Worm (Caenorhabditis elegans) whole organism, L4 larva: Measurements from ENCODE around the gene F41E6.12.
A peak's percentile ranks its signal among the peaks of the same experiment; 100 is the strongest.

Source experiments
- F10B5.3 ChIP-seq: sonication (generic microtip); optimal IDR thresholded peaks from 2 replicates; lab custom pipeline; 2016; ENCODE audit warnings: mild to moderate bottlenecking, missing genetic modification characterization, missing compliant biosample characterization
- Y105C5A.15 ChIP-seq: fragments of 200-800 bp; sonication (Bioruptor generic); IDR thresholded peaks from 2 replicates; pipeline ENCODE4 v1.3.6; 2022; ENCODE audit warnings: missing genetic modification characterization, missing compliant biosample characterization
- Y48G9A.11 ChIP-seq: fragments of 200-800 bp; sonication (Bioruptor generic); IDR thresholded peaks from 2 replicates; pipeline ENCODE4 v1.3.6; 2022; ENCODE audit warnings: missing genetic modification reagents, missing genetic modification characterization, missing compliant biosample characterization
- ZK337.2 ChIP-seq: fragments of 200-800 bp; sonication (Bioruptor generic); IDR thresholded peaks from 2 replicates; pipeline ENCODE4 v1.3.6; 2022; ENCODE audit warnings: missing genetic modification reagents, missing genetic modification characterization, missing compliant biosample characterization
- ama-1 ChIP-seq: fragments of 150-350 bp; optimal IDR thresholded peaks from 2 replicates; lab custom pipeline; 2014; ENCODE audit warnings: inconsistent platforms, mixed read lengths
- arid-1 ChIP-seq: fragments of 200-800 bp; sonication (Bioruptor generic); conservative IDR thresholded peaks from 2 replicates; pipeline ENCODE4 v1.3.6; 2022; ENCODE audit warnings: missing genetic modification reagents, missing genetic modification characterization, missing compliant biosample characterization
- cey-2 ChIP-seq: sonication (generic microtip); optimal IDR thresholded peaks from 3 replicates; lab custom pipeline; 2017; ENCODE audit warnings: missing genetic modification characterization, mild to moderate bottlenecking, missing compliant biosample characterization, antibody characterized with exemption, borderline replicate concordance; ENCODE audit not compliant: insufficient read depth
- daf-12 ChIP-seq: fragments of 150-350 bp; optimal IDR thresholded peaks from 2 replicates; lab custom pipeline; 2014; ENCODE audit warnings: missing biosample characterization, missing genetic modification reagents, missing genetic modification characterization
- daf-16 ChIP-seq, 3 experiments: sonication (generic microtip); optimal IDR thresholded peaks; 2 replicates each; lab custom pipeline; 2016 to 2017; ENCODE audit warnings: missing genetic modification characterization in 3 of 3, missing genetic modification reagents in 3 of 3, mild to moderate bottlenecking in 2 of 3, missing compliant biosample characterization in 2 of 3, missing biosample characterization in 1 of 3, moderate library complexity in 1 of 3
- dmd-6 ChIP-seq: fragments of 200-800 bp; sonication (Bioruptor generic); IDR thresholded peaks from 2 replicates; pipeline ENCODE4 v1.3.6; 2022; ENCODE audit warnings: missing genetic modification reagents, missing genetic modification characterization, missing compliant biosample characterization
- duxl-1 ChIP-seq: sonication (generic microtip); optimal IDR thresholded peaks from 2 replicates; lab custom pipeline; 2016; ENCODE audit warnings: mild to moderate bottlenecking, missing genetic modification characterization, moderate library complexity, missing compliant biosample characterization; ENCODE audit not compliant: poor library complexity
- egl-27 ChIP-seq: sonication (generic microtip); optimal IDR thresholded peaks from 3 replicates; lab custom pipeline; 2017; ENCODE audit warnings: missing biosample characterization, missing genetic modification reagents, missing genetic modification characterization
- egl-43 ChIP-seq: fragments of 200-800 bp; sonication (Bioruptor generic); IDR thresholded peaks from 2 replicates; pipeline ENCODE4 v1.3.6; 2022; ENCODE audit warnings: missing genetic modification reagents, missing genetic modification characterization, missing compliant biosample characterization
- fos-1 ChIP-seq: fragments of 150-350 bp; optimal IDR thresholded peaks from 2 replicates; lab custom pipeline; 2014; ENCODE audit warnings: missing biosample characterization, missing genetic modification characterization
- hif-1 ChIP-seq, 2 experiments: sonication (generic microtip); optimal IDR thresholded peaks; 2 replicates each; lab custom pipeline; 2016 to 2017; ENCODE audit warnings: missing compliant biosample characterization in 2 of 2, missing genetic modification characterization in 2 of 2, missing genetic modification reagents in 2 of 2, missing genotype in 2 of 2, mild to moderate bottlenecking in 1 of 2
- hlh-11 ChIP-seq: fragments of 200-800 bp; sonication (Bioruptor generic); optimal IDR thresholded peaks from 2 replicates; lab custom pipeline; 2018; ENCODE audit warnings: mild to moderate bottlenecking, missing genetic modification characterization, missing compliant biosample characterization
- hlh-30 ChIP-seq: sonication (generic microtip); optimal IDR thresholded peaks from 2 replicates; lab custom pipeline; 2017; ENCODE audit warnings: antibody characterized with exemption, mild to moderate bottlenecking, missing genetic modification characterization, missing compliant biosample characterization; ENCODE audit not compliant: insufficient read depth
- hmg-1.1 ChIP-seq: fragments of 200-800 bp; sonication (Bioruptor generic); IDR thresholded peaks from 2 replicates; pipeline ENCODE4 v1.3.6; 2022; ENCODE audit warnings: missing genetic modification reagents, missing genetic modification characterization, missing compliant biosample characterization
- lim-7 ChIP-seq: fragments of 200-800 bp; sonication (Bioruptor generic); IDR thresholded peaks from 2 replicates; pipeline ENCODE4 v1.3.6; 2022; ENCODE audit warnings: missing genetic modification characterization, missing compliant biosample characterization
- lin-1 ChIP-seq: fragments of 200-800 bp; sonication (Bioruptor generic); IDR thresholded peaks from 2 replicates; pipeline ENCODE4 v1.3.6; 2022; ENCODE audit warnings: missing genetic modification reagents, missing genetic modification characterization, missing compliant biosample characterization
- lin-15B ChIP-seq: fragments of 150-350 bp; sonication (generic microtip); optimal IDR thresholded peaks from 3 replicates; lab custom pipeline; 2014; ENCODE audit warnings: missing biosample characterization, missing genetic modification characterization
- lin-39 ChIP-seq: fragments of 150-350 bp; optimal IDR thresholded peaks from 2 replicates; lab custom pipeline; 2014; ENCODE audit warnings: missing biosample characterization, missing genetic modification reagents, missing genetic modification characterization
- lsy-2 ChIP-seq, 2 experiments: fragments of 150-350 bp in 1 of 2; sonication (generic microtip) in 1 of 2; optimal IDR thresholded peaks; 2 replicates each; lab custom pipeline; 2014 to 2017; ENCODE audit warnings: missing biosample characterization in 2 of 2, missing genetic modification characterization in 2 of 2
- madf-5 ChIP-seq, 2 experiments: fragments of 200-800 bp; sonication (Bioruptor generic); IDR thresholded peaks; 2 replicates each; pipeline ENCODE4 v1.3.6; 2022; ENCODE audit warnings: missing compliant biosample characterization in 2 of 2, missing genetic modification characterization in 2 of 2
- mdl-1 ChIP-seq, 2 experiments: fragments of 150-350 bp in 1 of 2; sonication (generic microtip) in 1 of 2; optimal IDR thresholded peaks; 2 replicates each; lab custom pipeline; 2014 to 2017; ENCODE audit warnings: missing biosample characterization in 2 of 2, missing genetic modification characterization in 2 of 2
- mep-1 ChIP-seq: fragments of 150-350 bp; sonication (generic microtip); optimal IDR thresholded peaks from 3 replicates; lab custom pipeline; 2014; ENCODE audit warnings: missing biosample characterization, missing genetic modification characterization
- mes-2 ChIP-seq: sonication (generic microtip); optimal IDR thresholded peaks from 2 replicates; lab custom pipeline; 2016; ENCODE audit warnings: missing genotype, mild to moderate bottlenecking, missing genetic modification characterization, missing compliant biosample characterization; ENCODE audit not compliant: poor library complexity, severe bottlenecking
- nhr-102 ChIP-seq: sonication (generic microtip); optimal IDR thresholded peaks from 2 replicates; lab custom pipeline; 2016; ENCODE audit warnings: mild to moderate bottlenecking, missing genetic modification characterization, moderate library complexity, missing compliant biosample characterization
- nhr-25 ChIP-seq: sonication (generic microtip); optimal IDR thresholded peaks from 2 replicates; lab custom pipeline; 2017; ENCODE audit warnings: missing genetic modification characterization, mild to moderate bottlenecking, missing compliant biosample characterization, antibody characterized with exemption, moderate library complexity, borderline replicate concordance; ENCODE audit not compliant: insufficient read depth
- nhr-28 ChIP-seq: fragments of 150-350 bp; optimal IDR thresholded peaks from 2 replicates; lab custom pipeline; 2014; ENCODE audit warnings: missing biosample characterization, missing genetic modification characterization
- nhr-41 ChIP-seq: fragments of 200-800 bp; sonication (Bioruptor generic); IDR thresholded peaks from 2 replicates; pipeline ENCODE4 v1.3.6; 2022; ENCODE audit warnings: missing genetic modification reagents, missing genetic modification characterization, missing compliant biosample characterization
- nhr-48 ChIP-seq: sonication (generic microtip); optimal IDR thresholded peaks from 2 replicates; lab custom pipeline; 2016; ENCODE audit warnings: mild to moderate bottlenecking, missing genetic modification characterization, missing compliant biosample characterization
- pha-4 ChIP-seq, 2 experiments: fragments of 150-350 bp in 1 of 2; fragments of 200-800 bp in 1 of 2; sonication (Bioruptor generic) in 1 of 2; IDR thresholded peaks in 1 of 2; optimal IDR thresholded peaks in 1 of 2; 2 replicates each; pipeline versions ENCODE4 v1.3.6 to Lab custom; 2014 to 2022; ENCODE audit warnings: missing genetic modification characterization in 2 of 2, missing genetic modification reagents in 2 of 2, missing biosample characterization in 1 of 2, missing compliant biosample characterization in 1 of 2
- rbr-2 ChIP-seq: sonication (generic microtip); optimal IDR thresholded peaks from 2 replicates; lab custom pipeline; 2016; ENCODE audit warnings: missing genotype, missing genetic modification characterization, missing compliant biosample characterization
- set-16 ChIP-seq: fragments of 200-800 bp; sonication (Bioruptor generic); IDR thresholded peaks from 2 replicates; pipeline ENCODE4 v1.3.6; 2022; ENCODE audit warnings: missing genetic modification reagents, missing genetic modification characterization, missing compliant biosample characterization
- snpc-4 ChIP-seq: fragments of 150-350 bp; optimal IDR thresholded peaks from 2 replicates; lab custom pipeline; 2014; ENCODE audit warnings: missing biosample characterization, missing genetic modification characterization
- unc-62 ChIP-seq, 3 experiments: fragments of 150-350 bp in 1 of 3; sonication (generic microtip); optimal IDR thresholded peaks in 2 of 3; peaks in 1 of 3; 1 replicate in 1 of 3; 2 replicates in 2 of 3; lab custom pipeline; 2014 to 2017; ENCODE audit warnings: missing biosample characterization in 3 of 3, missing genetic modification characterization in 3 of 3, missing genetic modification reagents in 3 of 3, missing genotype in 1 of 3
- ztf-11 ChIP-seq: fragments of 150-350 bp; optimal IDR thresholded peaks from 2 replicates; lab custom pipeline; 2014; ENCODE audit warnings: missing biosample characterization, missing genetic modification characterization
- ztf-7 ChIP-seq: fragments of 150-350 bp; optimal IDR thresholded peaks from 2 replicates; lab custom pipeline; 2014; ENCODE audit warnings: missing biosample characterization, missing genetic modification characterization

The F41E6.12 gene

DNA sequence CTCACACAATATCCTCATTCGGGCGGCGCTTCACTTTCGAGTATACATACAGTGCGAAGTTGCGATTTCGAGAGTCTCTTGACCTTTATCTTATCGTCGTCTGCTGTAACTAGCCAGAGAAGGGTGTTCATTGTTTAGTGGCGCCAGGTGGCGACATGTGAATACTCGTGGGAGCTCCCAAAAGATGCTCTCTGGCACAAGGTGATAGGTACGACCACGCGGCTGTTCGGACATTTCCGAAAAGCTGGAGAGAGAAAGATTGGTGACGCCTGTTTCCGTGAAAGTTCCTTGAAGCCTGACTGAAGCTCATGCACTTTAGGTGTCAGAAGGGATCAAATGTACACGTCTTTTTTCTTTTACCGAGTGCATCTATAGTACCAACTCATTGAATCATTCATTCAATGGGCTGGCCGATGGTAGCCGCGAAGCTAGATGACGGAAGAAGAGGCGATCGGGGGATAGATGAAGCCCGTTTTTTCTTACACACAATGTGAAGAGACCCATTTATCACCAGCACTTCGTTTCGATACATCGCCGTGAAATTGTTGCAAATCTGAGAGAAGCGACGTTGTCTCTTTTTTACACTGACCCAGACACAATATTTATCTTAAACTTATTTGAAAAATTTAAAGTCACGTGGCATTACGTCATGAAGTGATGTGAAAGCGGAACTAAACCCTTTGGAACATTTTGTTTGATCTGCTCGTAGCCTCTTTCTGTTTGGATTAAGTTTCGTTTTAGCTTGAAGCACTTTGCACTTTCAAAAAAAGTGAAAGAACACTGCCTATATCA is 38.5 kb upstream of the F41E6.12 start (continued):
- TF ChIP-seq unc-62 (GFP tag; optimal IDR thresholded peaks at IDR 0.05 in 1 of 2; lab: Kevin White, UChicago) (peak in 1 of 2 experiments; percentile 67), unc-62 (tag; optimal IDR thresholded peaks at IDR 0.05; lab: Kevin White, UChicago) (no peak), hlh-11 (tag; lab: Kevin White, UChicago) (peak; percentile 38), snpc-4 (tag; lab: Kevin White, UChicago) (no peak), daf-16 (GFP tag; optimal IDR thresholded peaks at IDR 0.05; lab: Kevin White, UChicago) (peak in 1 of 2 experiments; percentile 39), daf-16 (tag; optimal IDR thresholded peaks at IDR 0.05; lab: Kevin White, UChicago) (no peak)

DNA sequence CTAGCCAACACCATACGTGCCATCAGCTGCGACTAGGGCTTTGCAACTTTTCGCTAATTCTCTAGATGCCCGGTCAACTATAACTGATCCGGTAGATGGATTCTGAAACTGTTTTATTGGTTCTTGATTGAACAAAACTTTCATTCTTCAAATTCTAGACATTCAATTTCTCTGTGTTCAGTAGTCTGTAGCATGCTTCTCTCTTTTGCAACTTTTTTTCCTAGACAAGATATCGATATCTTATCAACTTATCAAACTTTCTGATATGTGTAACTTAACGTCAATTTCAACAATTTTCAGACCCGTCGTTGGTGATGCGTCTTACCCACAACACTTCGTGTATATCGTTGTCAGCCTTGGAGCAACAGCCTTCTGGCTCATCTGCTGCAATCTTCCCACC is 36.8 kb upstream of the F41E6.12 start, which contains the start of gene ZC190.4:
ZC190.4 (plus strand) TSS at position 301 of the 400 bp plus-strand sequence.
- TF ChIP-seq ama-1 (lab: Kevin White, UChicago) (no peak), lin-1 (GFP tag; lab: Robert Waterston, UW) (no peak), lin-15B (tag; lab: Kevin White, UChicago) (no peak), dmd-6 (GFP tag; lab: Robert Waterston, UW) (0 out of 2 replicates have a peak, but pooled peaks have one; percentile 9), lim-7 (GFP tag; lab: Robert Waterston, UW) (no peak)

DNA sequence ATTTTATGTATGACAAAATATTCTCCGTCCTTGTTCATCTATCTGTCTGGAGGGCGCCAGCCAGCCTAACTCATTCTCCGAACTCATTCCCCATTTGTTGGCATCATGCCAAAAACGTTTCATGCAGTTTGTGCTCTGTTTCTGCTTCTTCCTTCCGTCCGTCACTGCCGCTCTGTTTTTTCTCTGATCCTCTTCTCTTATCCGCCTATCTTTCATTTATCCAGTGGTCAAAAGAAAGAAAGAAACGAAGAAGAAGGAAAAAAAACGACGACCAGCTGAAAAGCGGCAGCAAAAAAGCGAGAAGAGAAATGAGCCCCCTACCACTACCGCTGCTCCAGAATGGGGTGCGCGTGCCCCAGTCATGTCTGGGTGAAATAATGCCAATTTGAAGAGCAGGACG is 34.1 kb upstream of the F41E6.12 start:
- TF ChIP-seq nhr-102 (tag; lab: Kevin White, UChicago) (no peak), pha-4 (GFP tag; IDR thresholded peaks at IDR 0.05; lab: Robert Waterston, UW) (no peak), pha-4 (tag; optimal IDR thresholded peaks at IDR 0.05; lab: Kevin White, UChicago) (no peak), ama-1 (lab: Kevin White, UChicago) (no peak), Y105C5A.15 (no peak), ztf-7 (tag; lab: Kevin White, UChicago) (no peak), lsy-2 (tag; optimal IDR thresholded peaks at IDR 0.05; lab: Kevin White, UChicago) (peak in 1 of 2 experiments; percentile 28), set-16 (GFP tag; lab: Robert Waterston, UW) (peak; percentile 40), nhr-28 (tag; lab: Kevin White, UChicago) (no peak), mep-1 (tag; lab: Kevin White, UChicago) (peak; percentile 17), nhr-41 (no peak), egl-43 (GFP tag; lab: Robert Waterston, UW) (0 out of 2 replicates have a peak, but pooled peaks have one; percentile 45), cey-2 (tag; lab: Kevin White, UChicago) (no peak), nhr-48 (tag; lab: Kevin White, UChicago) (peak; percentile 10), rbr-2 (peak; percentile 8), egl-27 (tag; lab: Kevin White, UChicago) (no peak), fos-1 (no peak), hlh-11 (tag; lab: Kevin White, UChicago) (peak; percentile 45), mdl-1 (tag; optimal IDR thresholded peaks at IDR 0.05; lab: Kevin White, UChicago) (peak in 1 of 2 experiments; percentile 54), arid-1 (GFP tag; lab: Robert Waterston, UW) (no peak), daf-12 (tag; lab: Kevin White, UChicago) (no peak), unc-62 (GFP tag; optimal IDR thresholded peaks at IDR 0.05 in 1 of 2; lab: Kevin White, UChicago) (peak in 1 of 2 experiments; percentile 96), unc-62 (tag; optimal IDR thresholded peaks at IDR 0.05; lab: Kevin White, UChicago) (no peak), hif-1 (tag; optimal IDR thresholded peaks at IDR 0.05; lab: Kevin White, UChicago) (peak in 1 of 2 experiments; percentile 4), nhr-25 (tag; lab: Kevin White, UChicago) (no peak), ztf-11 (tag; lab: Kevin White, UChicago) (no peak), hmg-1.1 (GFP tag; lab: Robert Waterston, UW) (peak; percentile 46; the same call in 1 of the 2 replicates), lin-39 (tag; lab: Kevin White, UChicago) (no peak), F10B5.3 (tag; lab: Kevin White, UChicago) (no peak), madf-5 (GFP tag; IDR thresholded peaks at IDR 0.05; lab: Robert Waterston, UW) (no peak), duxl-1 (peak; percentile 3), ZK337.2 (no peak), Y48G9A.11 (GFP tag; lab: Robert Waterston, UW) (no peak), hlh-30 (peak; percentile 62), mes-2 (tag; lab: Kevin White, UChicago) (peak; percentile 10)
